Worm (Caenorhabditis elegans) whole organism, late embryonic: ENCODE measurements around the gene ctr-9.
A peak's percentile ranks its signal among the peaks of the same experiment; 100 is the strongest.

Source experiments
- C08G9.2 ChIP-seq: sonication (generic microtip); optimal IDR thresholded peaks from 2 replicates; lab custom pipeline; 2016; ENCODE audit warnings: mild to moderate bottlenecking, missing genetic modification characterization, moderate library complexity, missing compliant biosample characterization
- C38D4.7 ChIP-seq: fragments of 200-800 bp; sonication (Bioruptor generic); optimal IDR thresholded peaks from 2 replicates; lab custom pipeline; 2018; ENCODE audit warnings: mild to moderate bottlenecking, missing genetic modification characterization, moderate library complexity, missing compliant biosample characterization
- F13H6.1 ChIP-seq: sonication (generic microtip); optimal IDR thresholded peaks from 2 replicates; lab custom pipeline; 2016; ENCODE audit warnings: missing genetic modification characterization, missing compliant biosample characterization
- K02D7.2 ChIP-seq: sonication (generic microtip); optimal IDR thresholded peaks from 2 replicates; lab custom pipeline; 2017; ENCODE audit warnings: mild to moderate bottlenecking, missing genetic modification characterization, missing compliant biosample characterization
- Y22D7AL.16 ChIP-seq: sonication (generic microtip); optimal IDR thresholded peaks from 2 replicates; lab custom pipeline; 2016; ENCODE audit warnings: missing genetic modification characterization, missing compliant biosample characterization
- ahr-1 ChIP-seq: sonication (generic microtip); optimal IDR thresholded peaks from 2 replicates; lab custom pipeline; 2016; ENCODE audit warnings: missing genetic modification characterization, missing compliant biosample characterization
- ama-1 ChIP-seq: fragments of 150-350 bp; optimal IDR thresholded peaks from 2 replicates; lab custom pipeline; 2014
- ceh-14 ChIP-seq: sonication (generic microtip); optimal IDR thresholded peaks from 2 replicates; lab custom pipeline; 2016; ENCODE audit warnings: missing genotype, missing genetic modification characterization, missing compliant biosample characterization
- ceh-18 ChIP-seq: sonication (generic microtip); optimal IDR thresholded peaks from 2 replicates; lab custom pipeline; 2016; ENCODE audit warnings: missing genetic modification characterization, missing compliant biosample characterization
- ceh-2 ChIP-seq: sonication (generic microtip); optimal IDR thresholded peaks from 2 replicates; lab custom pipeline; 2016; ENCODE audit warnings: missing genotype, missing genetic modification characterization, missing compliant biosample characterization
- ceh-30 ChIP-seq: fragments of 150-350 bp; optimal IDR thresholded peaks from 2 replicates; lab custom pipeline; 2014; ENCODE audit warnings: missing biosample characterization, missing genetic modification characterization
- ceh-31 ChIP-seq: sonication (generic microtip); optimal IDR thresholded peaks from 2 replicates; lab custom pipeline; 2016; ENCODE audit warnings: missing genetic modification characterization, missing compliant biosample characterization
- ceh-48 ChIP-seq: sonication (generic microtip); optimal IDR thresholded peaks from 2 replicates; lab custom pipeline; 2016; ENCODE audit warnings: missing genetic modification characterization, inconsistent platforms, missing compliant biosample characterization
- ceh-6 ChIP-seq: fragments of 200-800 bp; sonication (Bioruptor generic); optimal IDR thresholded peaks from 2 replicates; lab custom pipeline; 2018; ENCODE audit warnings: mild to moderate bottlenecking, missing genetic modification characterization, missing compliant biosample characterization
- ceh-9 ChIP-seq: sonication (generic microtip); optimal IDR thresholded peaks from 2 replicates; lab custom pipeline; 2016; ENCODE audit warnings: mild to moderate bottlenecking, missing genetic modification characterization, inconsistent platforms, missing compliant biosample characterization
- che-1 ChIP-seq: sonication (generic microtip); optimal IDR thresholded peaks from 2 replicates; lab custom pipeline; 2016; ENCODE audit warnings: mild to moderate bottlenecking, missing genetic modification characterization, missing compliant biosample characterization
- dmd-4 ChIP-seq: sonication (generic microtip); optimal IDR thresholded peaks from 2 replicates; lab custom pipeline; 2016; ENCODE audit warnings: borderline replicate concordance, missing genetic modification characterization, missing compliant biosample characterization
- elt-2 ChIP-seq: sonication (generic microtip); optimal IDR thresholded peaks from 2 replicates; lab custom pipeline; 2016; ENCODE audit warnings: missing genetic modification reagents, missing genetic modification characterization, missing compliant biosample characterization
- elt-4 ChIP-seq: sonication (generic microtip); optimal IDR thresholded peaks from 2 replicates; lab custom pipeline; 2016; ENCODE audit warnings: missing genetic modification characterization, missing compliant biosample characterization
- ets-4 ChIP-seq: sonication (generic microtip); optimal IDR thresholded peaks from 2 replicates; lab custom pipeline; 2016; ENCODE audit warnings: missing genetic modification characterization, missing compliant biosample characterization
- fax-1 ChIP-seq: sonication (generic microtip); optimal IDR thresholded peaks from 2 replicates; lab custom pipeline; 2016; ENCODE audit warnings: missing genotype, missing genetic modification characterization, missing compliant biosample characterization
- fkh-10 ChIP-seq: fragments of 150-350 bp; optimal IDR thresholded peaks from 2 replicates; lab custom pipeline; 2014; ENCODE audit warnings: missing biosample characterization, missing genetic modification reagents, missing genetic modification characterization
- gmeb-2 ChIP-seq: sonication (generic microtip); optimal IDR thresholded peaks from 2 replicates; lab custom pipeline; 2016; ENCODE audit warnings: missing genetic modification characterization, inconsistent platforms, missing compliant biosample characterization
- hlh-13 ChIP-seq: fragments of 200-800 bp; sonication (Bioruptor generic); optimal IDR thresholded peaks from 2 replicates; lab custom pipeline; 2018; ENCODE audit warnings: mild to moderate bottlenecking, missing genetic modification characterization, missing compliant biosample characterization
- hlh-15 ChIP-seq: sonication (generic microtip); optimal IDR thresholded peaks from 2 replicates; lab custom pipeline; 2016; ENCODE audit warnings: missing genetic modification characterization, missing compliant biosample characterization
- hlh-8 ChIP-seq: sonication (generic microtip); optimal IDR thresholded peaks from 2 replicates; lab custom pipeline; 2016; ENCODE audit warnings: missing genotype, missing genetic modification characterization, missing compliant biosample characterization
- lim-6 ChIP-seq: sonication (generic microtip); optimal IDR thresholded peaks from 2 replicates; lab custom pipeline; 2016; ENCODE audit warnings: missing genetic modification characterization, missing compliant biosample characterization
- nhr-11 ChIP-seq: fragments of 150-350 bp; optimal IDR thresholded peaks from 2 replicates; lab custom pipeline; 2014; ENCODE audit warnings: missing biosample characterization, missing genetic modification characterization
- nhr-232 ChIP-seq: sonication (generic microtip); optimal IDR thresholded peaks from 2 replicates; lab custom pipeline; 2016; ENCODE audit warnings: missing genetic modification characterization, missing compliant biosample characterization
- npax-4 ChIP-seq: sonication (generic microtip); optimal IDR thresholded peaks from 2 replicates; lab custom pipeline; 2016; ENCODE audit warnings: missing genetic modification characterization, missing compliant biosample characterization
- pag-3 ChIP-seq: sonication (generic microtip); optimal IDR thresholded peaks from 2 replicates; lab custom pipeline; 2016; ENCODE audit warnings: missing compliant biosample characterization, missing genetic modification characterization, borderline replicate concordance
- pha-2 ChIP-seq: sonication (generic microtip); optimal IDR thresholded peaks from 2 replicates; lab custom pipeline; 2017; ENCODE audit warnings: mild to moderate bottlenecking, missing genetic modification characterization, missing compliant biosample characterization
- pha-4 ChIP-seq: fragments of 150-350 bp; optimal IDR thresholded peaks from 2 replicates; lab custom pipeline; 2018; ENCODE audit warnings: missing biosample characterization, missing genetic modification reagents, missing genetic modification characterization
- pqm-1 ChIP-seq: sonication (generic microtip); optimal IDR thresholded peaks from 2 replicates; lab custom pipeline; 2016; ENCODE audit warnings: missing genetic modification characterization, missing compliant biosample characterization
- pros-1 ChIP-seq: fragments of 150-350 bp; optimal IDR thresholded peaks from 2 replicates; lab custom pipeline; 2014; ENCODE audit warnings: missing biosample characterization, missing genetic modification reagents, missing genetic modification characterization
- ref-2 ChIP-seq: sonication (generic microtip); optimal IDR thresholded peaks from 2 replicates; lab custom pipeline; 2016; ENCODE audit warnings: missing genetic modification characterization, missing compliant biosample characterization
- rnt-1 ChIP-seq: sonication (generic microtip); optimal IDR thresholded peaks from 2 replicates; lab custom pipeline; 2016; ENCODE audit warnings: missing genetic modification characterization, missing compliant biosample characterization
- sdc-2 ChIP-seq: sonication (generic microtip); optimal IDR thresholded peaks from 2 replicates; lab custom pipeline; 2016; ENCODE audit warnings: missing genotype, missing genetic modification characterization, missing compliant biosample characterization
- sox-2 ChIP-seq: fragments of 200-800 bp; sonication (Bioruptor generic); IDR thresholded peaks from 2 replicates; pipeline ENCODE4 v1.3.6; 2022; ENCODE audit warnings: missing genetic modification reagents, missing genetic modification characterization, missing compliant biosample characterization
- sox-4 ChIP-seq: sonication (generic microtip); optimal IDR thresholded peaks from 2 replicates; lab custom pipeline; 2017; ENCODE audit warnings: mild to moderate bottlenecking, missing genetic modification characterization, inconsistent platforms, missing compliant biosample characterization
- syd-9 ChIP-seq: sonication (generic microtip); optimal IDR thresholded peaks from 2 replicates; lab custom pipeline; 2016; ENCODE audit warnings: mild to moderate bottlenecking, missing genetic modification characterization, moderate library complexity, missing compliant biosample characterization
- tbx-2 ChIP-seq: sonication (generic microtip); optimal IDR thresholded peaks from 2 replicates; lab custom pipeline; 2016; ENCODE audit warnings: missing genetic modification characterization, missing compliant biosample characterization
- tbx-7 ChIP-seq: sonication (generic microtip); optimal IDR thresholded peaks from 2 replicates; lab custom pipeline; 2016; ENCODE audit warnings: missing genotype, missing genetic modification characterization, missing compliant biosample characterization
- ttx-3 ChIP-seq: sonication (generic microtip); optimal IDR thresholded peaks from 2 replicates; lab custom pipeline; 2016; ENCODE audit warnings: missing genetic modification reagents, missing genetic modification characterization, missing compliant biosample characterization
- unc-3 ChIP-seq, 2 experiments: fragments of 200-800 bp in 1 of 2; sonication (Bioruptor generic) in 1 of 2; sonication (generic microtip) in 1 of 2; conservative IDR thresholded peaks in 1 of 2; optimal IDR thresholded peaks in 1 of 2; 2 replicates each; pipeline versions ENCODE4 v1.3.6 to Lab custom; 2016 to 2022; ENCODE audit warnings: missing compliant biosample characterization in 2 of 2, missing genetic modification characterization in 2 of 2, missing genetic modification reagents in 1 of 2
- zip-5 ChIP-seq: sonication (generic microtip); optimal IDR thresholded peaks from 2 replicates; lab custom pipeline; 2016; ENCODE audit warnings: missing genetic modification characterization, missing compliant biosample characterization

ctr-9 gene

ce11 chrIII:9461894-9462784 lies 29.1 kb upstream of the ctr-9 start:
- TF ChIP-seq ceh-48 (tag; lab: Kevin White, UChicago) (no peak), Y22D7AL.16 (tag; lab: Kevin White, UChicago) (no peak), rnt-1 (tag; lab: Kevin White, UChicago) (no peak), ets-4 (no peak)

ce11 chrIII:9462785-9463467 lies 28.3 kb upstream of the ctr-9 start:
- TF ChIP-seq ama-1 (peak; percentile 50), che-1 (tag; lab: Kevin White, UChicago) (peak; percentile 9), hlh-8 (tag; lab: Kevin White, UChicago) (no peak), pha-2 (tag; lab: Kevin White, UChicago) (no peak)

DNA sequence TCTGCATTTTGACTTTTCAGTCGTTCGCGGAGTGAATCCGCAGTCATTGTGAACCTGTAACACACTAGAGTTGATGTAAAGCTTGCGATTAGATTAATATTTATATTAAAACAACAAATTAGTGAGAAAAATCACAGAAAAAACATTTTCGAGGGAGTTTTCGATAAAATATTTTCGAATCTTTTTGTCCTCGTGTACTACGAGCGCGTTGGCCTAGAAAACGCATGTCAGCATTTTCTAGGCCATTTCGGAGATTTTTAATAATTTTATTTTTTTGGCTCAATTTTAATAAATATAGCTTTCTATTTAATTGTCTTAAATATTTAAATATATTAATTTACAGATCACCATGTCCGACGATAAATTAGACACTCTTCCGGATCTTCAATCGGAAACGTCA lies 25.8 kb upstream of the ctr-9 start, which contains the start of gene B0464.9:
B0464.9 (plus strand) TSS at position 344 of the 400 bp plus-strand sequence.
- TF ChIP-seq sox-2 (GFP tag; lab: Robert Waterston, UW) (no peak), rnt-1 (tag; lab: Kevin White, UChicago) (peak; percentile 4), C08G9.2 (peak; percentile 76), elt-2 (tag; lab: Kevin White, UChicago) (peak; percentile 57), nhr-232 (tag; lab: Kevin White, UChicago) (no peak), tbx-2 (tag; lab: Kevin White, UChicago) (peak; percentile 81), ceh-6 (no peak), gmeb-2 (tag; lab: Kevin White, UChicago) (no peak), hlh-15 (no peak), C38D4.7 (GFP tag; lab: Kevin White, UChicago) (no peak), fax-1 (tag; lab: Kevin White, UChicago) (peak; percentile 45), ceh-9 (tag; lab: Kevin White, UChicago) (no peak), ceh-2 (peak; percentile 59), ets-4 (peak; percentile 56), unc-3 (GFP tag; conservative IDR thresholded peaks at IDR 0.05; lab: Robert Waterston, UW) (no peak), unc-3 (tag; optimal IDR thresholded peaks at IDR 0.05; lab: Kevin White, UChicago) (no peak), ahr-1 (no peak), sox-4 (tag; lab: Kevin White, UChicago) (no peak), pros-1 (tag; lab: Kevin White, UChicago) (no peak), ref-2 (tag; lab: Kevin White, UChicago) (peak; percentile 37), hlh-13 (no peak), ceh-14 (tag; lab: Kevin White, UChicago) (peak; percentile 10), sdc-2 (no peak), ttx-3 (tag; lab: Kevin White, UChicago) (peak; percentile 40), hlh-8 (tag; lab: Kevin White, UChicago) (peak; percentile 61), lim-6 (tag; lab: Kevin White, UChicago) (no peak), F13H6.1 (tag; lab: Kevin White, UChicago) (no peak), ceh-31 (tag; lab: Kevin White, UChicago) (peak; percentile 77), tbx-7 (peak; percentile 63), elt-4 (tag; lab: Kevin White, UChicago) (no peak), fkh-10 (GFP tag; lab: Kevin White, UChicago) (no peak), syd-9 (tag; lab: Kevin White, UChicago) (no peak), pqm-1 (tag; lab: Kevin White, UChicago) (no peak), K02D7.2 (no peak), ceh-18 (tag; lab: Kevin White, UChicago) (no peak), zip-5 (peak; percentile 73), dmd-4 (tag; lab: Kevin White, UChicago) (no peak), ceh-30 (tag; lab: Kevin White, UChicago) (no peak), nhr-11 (tag; lab: Kevin White, UChicago) (no peak), pha-4 (no peak), pag-3 (tag; lab: Kevin White, UChicago) (no peak), npax-4 (no peak)
